Fruit fly (Drosophila melanogaster) whole organism, embryonic: ENCODE measurements around the gene pkaap.
A peak's percentile ranks its signal among the peaks of the same experiment; 100 is the strongest.

Experiments used
- Blimp-1 ChIP-seq: fragments of 200-800 bp; sonication (Bioruptor generic); optimal IDR thresholded peaks from 3 replicates; lab custom pipeline; 2018; ENCODE audit warnings: missing biosample characterization, missing genetic modification characterization, mild to moderate bottlenecking, moderate library complexity, missing genetic modification reagents
- CG1024 ChIP-seq: fragments of 200-800 bp; sonication (Bioruptor generic); IDR thresholded peaks from 2 replicates; pipeline ENCODE4 v1.3.6; 2022; ENCODE audit warnings: missing biosample characterization, missing genetic modification characterization
- CG10979 ChIP-seq: fragments of 200-800 bp; sonication (Bioruptor generic); optimal IDR thresholded peaks from 2 replicates; lab custom pipeline; 2018; ENCODE audit warnings: missing biosample characterization, mild to moderate bottlenecking, missing genetic modification characterization, moderate library complexity
- CG11247 ChIP-seq: fragments of 200-800 bp; sonication (Bioruptor generic); IDR thresholded peaks from 2 replicates; pipeline ENCODE4 v1.3.6; 2022; ENCODE audit warnings: missing biosample characterization, missing genetic modification characterization
- CG13775 ChIP-seq: fragments of 200-800 bp; sonication (Bioruptor generic); optimal IDR thresholded peaks from 3 replicates; lab custom pipeline; 2017; ENCODE audit warnings: missing biosample characterization, mild to moderate bottlenecking, missing genetic modification characterization
- CG14050 ChIP-seq: fragments of 200-800 bp; sonication (Bioruptor generic); IDR thresholded peaks from 3 replicates; pipeline ENCODE4 v1.3.6; 2022; ENCODE audit warnings: missing biosample characterization, missing genetic modification characterization
- CG14710 ChIP-seq: fragments of 200-800 bp; sonication (Bioruptor generic); optimal IDR thresholded peaks from 3 replicates; lab custom pipeline; 2019; ENCODE audit warnings: missing biosample characterization, mild to moderate bottlenecking, missing genetic modification characterization, moderate library complexity
- CG17186 ChIP-seq: fragments of 200-800 bp; sonication (Bioruptor generic); optimal IDR thresholded peaks from 3 replicates; lab custom pipeline; 2017; ENCODE audit warnings: missing biosample characterization, missing genetic modification reagents, missing genetic modification characterization
- CG17568 ChIP-seq: fragments of 200-800 bp; sonication (Bioruptor generic); optimal IDR thresholded peaks from 2 replicates; lab custom pipeline; 2018; ENCODE audit warnings: missing biosample characterization, mild to moderate bottlenecking, missing genetic modification characterization, moderate library complexity
- CG2889 ChIP-seq: fragments of 200-800 bp; sonication (Bioruptor generic); IDR thresholded peaks from 3 replicates; pipeline ENCODE4 v1.3.6; 2022; ENCODE audit warnings: missing biosample characterization, missing genetic modification characterization
- CG32772 ChIP-seq: fragments of 200-800 bp; sonication (Bioruptor generic); IDR thresholded peaks from 2 replicates; pipeline ENCODE4 v1.3.6; 2022; ENCODE audit warnings: missing biosample characterization, missing genetic modification characterization
- CG3838 ChIP-seq: fragments of 200-800 bp; sonication (Bioruptor generic); optimal IDR thresholded peaks from 3 replicates; lab custom pipeline; 2016; ENCODE audit warnings: missing biosample characterization, missing genetic modification characterization
- CG6813 ChIP-seq: fragments of 200-800 bp; sonication (Bioruptor generic); optimal IDR thresholded peaks from 2 replicates; lab custom pipeline; 2017; ENCODE audit warnings: missing biosample characterization, missing genetic modification characterization, mild to moderate bottlenecking, moderate library complexity, missing genetic modification reagents
- CG7372 ChIP-seq: fragments of 200-800 bp; sonication (Bioruptor generic); IDR thresholded peaks from 2 replicates; pipeline ENCODE4 v1.3.6; 2022; ENCODE audit warnings: missing biosample characterization, missing genetic modification characterization
- CG7556 ChIP-seq: fragments of 200-800 bp; sonication (Bioruptor generic); optimal IDR thresholded peaks from 2 replicates; lab custom pipeline; 2017; ENCODE audit warnings: missing biosample characterization, mild to moderate bottlenecking, missing genetic modification characterization
- CG7839 ChIP-seq: fragments of 200-800 bp; sonication (Bioruptor generic); optimal IDR thresholded peaks from 3 replicates; lab custom pipeline; 2018; ENCODE audit warnings: missing biosample characterization, mild to moderate bottlenecking, missing genetic modification characterization, moderate library complexity
- CG8290 ChIP-seq, 3 experiments: fragments of 200-800 bp; sonication (Bioruptor generic); optimal IDR thresholded peaks; 2 replicates each; lab custom pipeline; 2016 to 2019; ENCODE audit warnings: missing biosample characterization in 3 of 3, missing genetic modification characterization in 3 of 3, mild to moderate bottlenecking in 2 of 3, moderate library complexity in 1 of 3
- D19A ChIP-seq: fragments of 200-800 bp; optimal IDR thresholded peaks from 3 replicates; lab custom pipeline; 2019; ENCODE audit warnings: missing biosample characterization, mild to moderate bottlenecking, missing genetic modification characterization, moderate library complexity
- Dek ChIP-seq: fragments of 200-800 bp; sonication (Bioruptor generic); optimal IDR thresholded peaks from 3 replicates; lab custom pipeline; 2019; ENCODE audit warnings: missing biosample characterization, mild to moderate bottlenecking, missing genetic modification characterization, moderate library complexity
- Doc3 ChIP-seq: fragments of 200-800 bp; sonication (Bioruptor generic); IDR thresholded peaks from 3 replicates; pipeline ENCODE4 v1.3.6; 2022; ENCODE audit warnings: missing biosample characterization, missing genetic modification characterization; ENCODE audit not compliant: partially characterized antibody
- E2f2 ChIP-seq: fragments of 200-800 bp; sonication (Bioruptor generic); IDR thresholded peaks from 2 replicates; pipeline ENCODE4 v1.3.6; 2022; ENCODE audit warnings: missing biosample characterization, missing genetic modification characterization
- HmgZ ChIP-seq: fragments of 200-800 bp; sonication (Bioruptor generic); optimal IDR thresholded peaks from 2 replicates; lab custom pipeline; 2018; ENCODE audit warnings: missing biosample characterization, mild to moderate bottlenecking, missing genetic modification characterization
- MBD-R2 ChIP-seq: fragments of 200-800 bp; sonication (Bioruptor generic); IDR thresholded peaks from 2 replicates; pipeline ENCODE4 v1.3.6; 2022; ENCODE audit warnings: missing biosample characterization, missing genetic modification characterization
- Med ChIP-seq: fragments of 200-800 bp; sonication (Bioruptor generic); peaks from one replicate; lab custom pipeline; 2016; ENCODE audit warnings: missing biosample characterization, missing genetic modification characterization, mild to moderate bottlenecking, inconsistent platforms, moderate library complexity
- Mrtf ChIP-seq: fragments of 200-800 bp; sonication (Bioruptor generic); IDR thresholded peaks from 3 replicates; pipeline ENCODE4 v1.3.6; 2022; ENCODE audit warnings: missing biosample characterization, missing genetic modification characterization
- Nf-YC ChIP-seq: fragments of 200-800 bp; optimal IDR thresholded peaks from 3 replicates; lab custom pipeline; 2019; ENCODE audit warnings: missing biosample characterization, mild to moderate bottlenecking, missing genetic modification characterization, moderate library complexity
- Sry-δ ChIP-seq: fragments of 200-800 bp; sonication (Bioruptor generic); optimal IDR thresholded peaks from 2 replicates; lab custom pipeline; 2016; ENCODE audit warnings: missing biosample characterization, missing genetic modification characterization
- cg ChIP-seq: fragments of 200-800 bp; sonication (Bioruptor generic); optimal IDR thresholded peaks from 3 replicates; lab custom pipeline; 2019; ENCODE audit warnings: missing biosample characterization, mild to moderate bottlenecking, missing genetic modification characterization, moderate library complexity
- crc ChIP-seq: fragments of 200-800 bp; sonication (Bioruptor generic); optimal IDR thresholded peaks from 2 replicates; lab custom pipeline; 2016; ENCODE audit warnings: missing biosample characterization, missing genetic modification characterization
- dmrt99B ChIP-seq: fragments of 200-800 bp; sonication (Bioruptor generic); optimal IDR thresholded peaks from 2 replicates; lab custom pipeline; 2018; ENCODE audit warnings: missing biosample characterization, mild to moderate bottlenecking, missing genetic modification characterization, moderate library complexity
- ftz-f1 ChIP-seq: fragments of 200-800 bp; sonication (Bioruptor generic); optimal IDR thresholded peaks from 2 replicates; lab custom pipeline; 2016; ENCODE audit warnings: missing biosample characterization, missing genetic modification characterization
- gcm2 ChIP-seq: fragments of 200-800 bp; sonication (Bioruptor generic); optimal IDR thresholded peaks from 2 replicates; lab custom pipeline; 2016; ENCODE audit warnings: missing biosample characterization, missing genetic modification characterization
- grn ChIP-seq: fragments of 200-800 bp; sonication (Bioruptor generic); optimal IDR thresholded peaks from 3 replicates; lab custom pipeline; 2017; ENCODE audit warnings: missing biosample characterization, missing genetic modification characterization
- gt ChIP-seq: fragments of 200-800 bp; sonication (Bioruptor generic); IDR thresholded peaks from 2 replicates; pipeline ENCODE4 v1.3.6; 2022; ENCODE audit warnings: missing biosample characterization, missing genetic modification characterization
- hb ChIP-seq: fragments of 200-800 bp; sonication (Bioruptor generic); IDR thresholded peaks from 3 replicates; pipeline ENCODE4 v1.3.6; 2022; ENCODE audit warnings: missing biosample characterization, missing genetic modification characterization; ENCODE audit not compliant: partially characterized antibody
- jigr1 ChIP-seq: fragments of 200-800 bp; sonication (Bioruptor generic); IDR thresholded peaks from 3 replicates; pipeline ENCODE4 v1.3.6; 2022; ENCODE audit warnings: missing biosample characterization, missing genetic modification characterization
- knrl ChIP-seq: fragments of 200-800 bp; sonication (Bioruptor generic); IDR thresholded peaks from 3 replicates; pipeline ENCODE4 v1.3.6; 2022; ENCODE audit warnings: missing biosample characterization, missing genetic modification characterization; ENCODE audit not compliant: partially characterized antibody
- lola ChIP-seq, 3 experiments: fragments of >200 bp in 2 of 3; fragments of 200-800 bp in 1 of 3; sonication (Bioruptor generic) in 1 of 3; optimal IDR thresholded peaks; 2 replicates each; lab custom pipeline; 2017 to 2019; ENCODE audit warnings: missing biosample characterization in 3 of 3, missing genetic modification characterization in 3 of 3, mild to moderate bottlenecking in 1 of 3, moderate library complexity in 1 of 3
- nau ChIP-seq: fragments of 200-800 bp; sonication (Bioruptor generic); optimal IDR thresholded peaks from 3 replicates; lab custom pipeline; 2017; ENCODE audit warnings: missing biosample characterization, mild to moderate bottlenecking, missing genetic modification characterization, missing genetic modification reagents
- odd ChIP-seq: fragments of 200-800 bp; sonication (Bioruptor generic); optimal IDR thresholded peaks from 2 replicates; lab custom pipeline; 2017; ENCODE audit warnings: missing biosample characterization, mild to moderate bottlenecking, missing genetic modification characterization
- onecut ChIP-seq: fragments of 200-800 bp; sonication (Bioruptor generic); IDR thresholded peaks from 2 replicates; pipeline ENCODE4 v1.3.6; 2022; ENCODE audit warnings: missing biosample characterization, missing genetic modification characterization
- org-1 ChIP-seq: fragments of 200-800 bp; sonication (Bioruptor generic); optimal IDR thresholded peaks from 2 replicates; lab custom pipeline; 2017; ENCODE audit warnings: missing biosample characterization, missing genetic modification characterization
- tap ChIP-seq: fragments of 200-800 bp; optimal IDR thresholded peaks from 3 replicates; lab custom pipeline; 2019; ENCODE audit warnings: missing biosample characterization, mild to moderate bottlenecking, missing genetic modification characterization, moderate library complexity
- tll ChIP-seq, 2 experiments: fragments of 200-800 bp in 1 of 2; fragments of >200 bp in 1 of 2; sonication (Bioruptor generic) in 1 of 2; optimal IDR thresholded peaks; 2 replicates each; lab custom pipeline; 2017 to 2019; ENCODE audit warnings: missing biosample characterization in 2 of 2, missing genetic modification characterization in 2 of 2, mild to moderate bottlenecking in 1 of 2, moderate library complexity in 1 of 2
- ttk ChIP-seq: fragments of 200-800 bp; sonication (Bioruptor generic); IDR thresholded peaks from 2 replicates; pipeline ENCODE4 v2.1.2; 2022; ENCODE audit warnings: missing biosample characterization, missing genetic modification characterization
- twi ChIP-seq: fragments of 200-800 bp; optimal IDR thresholded peaks from 2 replicates; lab custom pipeline; 2019; ENCODE audit warnings: missing biosample characterization, mild to moderate bottlenecking, missing genetic modification characterization, moderate library complexity
- wdn ChIP-seq: fragments of 200-800 bp; sonication (Bioruptor generic); IDR thresholded peaks from 2 replicates; pipeline ENCODE4 v1.3.6; 2022; ENCODE audit warnings: missing biosample characterization, missing genetic modification characterization
- wek ChIP-seq: fragments of 200-800 bp; sonication (Bioruptor generic); optimal IDR thresholded peaks from 3 replicates; lab custom pipeline; 2018; ENCODE audit warnings: missing biosample characterization, mild to moderate bottlenecking, missing genetic modification characterization, moderate library complexity
- zen ChIP-seq: fragments of 200-800 bp; sonication (Bioruptor generic); optimal IDR thresholded peaks from 3 replicates; lab custom pipeline; 2018; ENCODE audit warnings: missing biosample characterization, mild to moderate bottlenecking, missing genetic modification characterization, moderate library complexity

Gene pkaap

DNA sequence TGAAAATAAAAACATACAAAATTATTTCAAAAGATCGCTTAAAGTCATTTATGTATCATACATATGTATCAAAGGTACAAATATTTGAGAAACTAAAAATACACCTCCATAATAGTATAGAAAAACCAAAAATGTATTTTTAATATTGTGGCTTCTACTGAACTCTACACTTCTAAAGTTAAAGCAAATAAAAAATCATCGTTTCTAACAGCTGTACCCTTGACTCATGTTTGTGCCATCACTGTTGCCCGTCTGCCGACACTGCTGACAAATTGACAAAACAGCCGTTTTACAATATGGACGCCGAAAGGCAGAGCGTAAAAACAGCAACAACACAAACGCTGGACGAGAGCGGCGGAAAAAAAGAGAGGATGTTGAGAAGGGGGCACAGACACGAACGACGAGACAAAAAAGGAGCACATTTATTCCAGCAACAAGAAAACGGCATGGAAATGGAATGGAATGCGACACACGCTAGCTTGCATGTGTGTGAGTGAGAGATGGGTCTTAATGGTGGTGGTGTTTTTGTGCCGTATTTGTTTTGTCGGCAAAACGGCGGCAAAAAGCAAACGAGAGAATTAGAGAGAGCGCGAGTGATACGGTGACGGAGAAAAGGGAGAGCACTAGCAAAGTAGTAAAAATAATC is 1.6 kb upstream of the pkaap start (continued):
- TF ChIP-seq CG14050 (GFP tag; lab: Robert Waterston, UW) (no peak), CG1024 (GFP tag; lab: Robert Waterston, UW) (no peak), CG17186 (GFP tag; lab: Kevin White, UChicago) (peak; percentile 24), Med (GFP tag; lab: Kevin White, UChicago) (peak; percentile 97), ttk (GFP tag; lab: Robert Waterston, UW) (no peak), CG2889 (GFP tag; lab: Robert Waterston, UW) (no peak), Mrtf (GFP tag; lab: Robert Waterston, UW) (no peak), CG13775 (GFP tag; lab: Kevin White, UChicago) (peak; percentile 85), zen (tag; lab: Kevin White, UChicago) (peak; percentile 82), gcm2 (GFP tag; lab: Kevin White, UChicago) (peak; percentile 63), CG11247 (no peak), D19A (tag; lab: Kevin White, UChicago) (peak; percentile 80), jigr1 (GFP tag; lab: Robert Waterston, UW) (no peak), lola (GFP tag; optimal IDR thresholded peaks at IDR 0.05; lab: Kevin White, UChicago) (peak in 1 of 3 experiments; percentile 78), knrl (GFP tag; lab: Robert Waterston, UW) (no peak), CG7372 (GFP tag; lab: Robert Waterston, UW) (no peak), grn (no peak), wdn (GFP tag; lab: Robert Waterston, UW) (no peak), ftz-f1 (no peak), org-1 (GFP tag; lab: Kevin White, UChicago) (peak; percentile 74), wek (GFP tag; lab: Kevin White, UChicago) (no peak), Blimp-1 (peak; percentile 79), CG10979 (tag; lab: Kevin White, UChicago) (peak; percentile 85), hb (GFP tag; lab: Robert Waterston, UW) (no peak), Doc3 (GFP tag; lab: Robert Waterston, UW) (no peak), CG17568 (GFP tag; lab: Kevin White, UChicago) (peak; percentile 49), gt (no peak), tll (GFP tag; optimal IDR thresholded peaks at IDR 0.05; lab: Kevin White, UChicago) (peak in 1 of 2 experiments; percentile 60), CG32772 (GFP tag; lab: Robert Waterston, UW) (no peak), Sry-δ (GFP tag; lab: Kevin White, UChicago) (peak; percentile 41), Dek (tag; lab: Kevin White, UChicago) (peak; percentile 88), CG7556 (peak; percentile 81), CG14710 (tag; lab: Kevin White, UChicago) (peak; percentile 82), crc (peak; percentile 69), cg (GFP tag; lab: Kevin White, UChicago) (peak; percentile 88), CG8290 (GFP tag; optimal IDR thresholded peaks at IDR 0.05; lab: Kevin White, UChicago) (peak; percentile 48), CG8290 (tag; optimal IDR thresholded peaks at IDR 0.05; lab: Kevin White, UChicago) (peak in 1 of 2 experiments; percentile 72), CG6813 (GFP tag; lab: Kevin White, UChicago) (peak; percentile 61), E2f2 (GFP tag; lab: Robert Waterston, UW) (no peak), twi (tag; lab: Kevin White, UChicago) (peak; percentile 63), dmrt99B (peak; percentile 85), HmgZ (tag; lab: Kevin White, UChicago) (peak; percentile 59), tap (tag; lab: Kevin White, UChicago) (peak; percentile 73), Nf-YC (tag; lab: Kevin White, UChicago) (peak; percentile 57), CG3838 (GFP tag; lab: Kevin White, UChicago) (peak; percentile 77), MBD-R2 (GFP tag; lab: Robert Waterston, UW) (no peak), CG7839 (tag; lab: Kevin White, UChicago) (peak; percentile 87), onecut (peak; percentile 96), odd (GFP tag; lab: Kevin White, UChicago) (peak; percentile 74), nau (GFP tag; lab: Kevin White, UChicago) (peak; percentile 83)
